Fruit fly (Drosophila melanogaster) whole organism, embryonic: ENCODE results near the gene CG16984.
A peak's percentile ranks its signal among the peaks of the same experiment; 100 is the strongest.

Experiments used
- Blimp-1 ChIP-seq: fragments of 200-800 bp; sonication (Bioruptor generic); optimal IDR thresholded peaks from 3 replicates; lab custom pipeline; 2018; ENCODE audit warnings: missing biosample characterization, missing genetic modification characterization, mild to moderate bottlenecking, moderate library complexity, missing genetic modification reagents
- CG1024 ChIP-seq: fragments of 200-800 bp; sonication (Bioruptor generic); IDR thresholded peaks from 2 replicates; pipeline ENCODE4 v1.3.6; 2022; ENCODE audit warnings: missing biosample characterization, missing genetic modification characterization
- CG14965 ChIP-seq: fragments of 200-800 bp; sonication (Bioruptor generic); optimal IDR thresholded peaks from 2 replicates; lab custom pipeline; 2016; ENCODE audit warnings: missing biosample characterization, missing genetic modification characterization, borderline replicate concordance
- CG16863 ChIP-seq: fragments of 200-800 bp; sonication (Bioruptor generic); optimal IDR thresholded peaks from 3 replicates; lab custom pipeline; 2016; ENCODE audit warnings: missing biosample characterization, missing genetic modification characterization
- CG17186 ChIP-seq: fragments of 200-800 bp; sonication (Bioruptor generic); optimal IDR thresholded peaks from 3 replicates; lab custom pipeline; 2017; ENCODE audit warnings: missing biosample characterization, missing genetic modification reagents, missing genetic modification characterization
- CG17359 ChIP-seq: fragments of 200-800 bp; sonication (Bioruptor generic); optimal IDR thresholded peaks from 3 replicates; lab custom pipeline; 2018; ENCODE audit warnings: missing biosample characterization, mild to moderate bottlenecking, missing genetic modification characterization, moderate library complexity
- CG30403 ChIP-seq: fragments of 200-800 bp; sonication (Bioruptor generic); optimal IDR thresholded peaks from 3 replicates; lab custom pipeline; 2016; ENCODE audit warnings: missing biosample characterization, missing genetic modification characterization
- CG3065 ChIP-seq: fragments of 200-800 bp; sonication (Bioruptor generic); optimal IDR thresholded peaks from 2 replicates; lab custom pipeline; 2016; ENCODE audit warnings: missing biosample characterization, missing genetic modification characterization
- CG4328 ChIP-seq: fragments of 200-800 bp; sonication (Bioruptor generic); optimal IDR thresholded peaks from 3 replicates; lab custom pipeline; 2017; ENCODE audit warnings: missing biosample characterization, missing genetic modification reagents, missing genetic modification characterization
- CG5180 ChIP-seq: fragments of 200-800 bp; sonication (Bioruptor generic); optimal IDR thresholded peaks from 3 replicates; lab custom pipeline; 2017; ENCODE audit warnings: missing biosample characterization, missing genetic modification characterization, mild to moderate bottlenecking, moderate library complexity, missing genetic modification reagents
- CG7372 ChIP-seq: fragments of 200-800 bp; sonication (Bioruptor generic); IDR thresholded peaks from 2 replicates; pipeline ENCODE4 v1.3.6; 2022; ENCODE audit warnings: missing biosample characterization, missing genetic modification characterization
- CG8388 ChIP-seq: fragments of 200-800 bp; sonication (Bioruptor generic); optimal IDR thresholded peaks from 2 replicates; lab custom pipeline; 2019; ENCODE audit warnings: missing biosample characterization, mild to moderate bottlenecking, missing genetic modification characterization, moderate library complexity
- Chrac-16 ChIP-seq: fragments of 200-800 bp; sonication (Bioruptor generic); optimal IDR thresholded peaks from 3 replicates; lab custom pipeline; 2016; ENCODE audit warnings: missing biosample characterization, missing genetic modification characterization
- CoRest ChIP-seq: fragments of 200-800 bp; sonication (Bioruptor generic); optimal IDR thresholded peaks from 3 replicates; lab custom pipeline; 2018; ENCODE audit warnings: missing biosample characterization, mild to moderate bottlenecking, missing genetic modification characterization, moderate library complexity
- Dbx ChIP-seq: fragments of 200-800 bp; sonication (Bioruptor generic); IDR thresholded peaks from 3 replicates; pipeline ENCODE4 v1.3.6; 2022; ENCODE audit warnings: missing biosample characterization, missing genetic modification characterization
- Dip2 ChIP-seq: fragments of 200-800 bp; sonication (Bioruptor generic); IDR thresholded peaks from 2 replicates; pipeline ENCODE4 v1.3.6; 2022; ENCODE audit warnings: missing biosample characterization, missing genetic modification characterization
- Dp ChIP-seq: fragments of 200-800 bp; sonication (Bioruptor generic); optimal IDR thresholded peaks from 2 replicates; lab custom pipeline; 2018; ENCODE audit warnings: missing biosample characterization, mild to moderate bottlenecking, missing genetic modification characterization, moderate library complexity
- Gsc ChIP-seq: fragments of 200-800 bp; sonication (Bioruptor generic); IDR thresholded peaks from 2 replicates; pipeline ENCODE4 v1.3.6; 2022; ENCODE audit warnings: missing biosample characterization, missing genetic modification characterization
- HLHmδ ChIP-seq: fragments of 200-800 bp; sonication (Bioruptor generic); optimal IDR thresholded peaks from 2 replicates; lab custom pipeline; 2018; ENCODE audit warnings: missing biosample characterization, mild to moderate bottlenecking, missing genetic modification characterization, moderate library complexity
- Hr3 ChIP-seq: fragments of 200-800 bp; sonication (Bioruptor generic); optimal IDR thresholded peaks from 3 replicates; lab custom pipeline; 2016; ENCODE audit warnings: missing biosample characterization, missing genetic modification characterization
- Nf-YA ChIP-seq: fragments of 200-800 bp; sonication (Bioruptor generic); IDR thresholded peaks from 2 replicates; pipeline ENCODE4 v1.3.6; 2022; ENCODE audit warnings: missing biosample characterization, missing genetic modification characterization
- Sry-β ChIP-seq: fragments of 200-800 bp; sonication (Bioruptor generic); optimal IDR thresholded peaks from 2 replicates; lab custom pipeline; 2018; ENCODE audit warnings: missing biosample characterization, mild to moderate bottlenecking, missing genetic modification characterization, moderate library complexity
- ac ChIP-seq: fragments of 200-800 bp; sonication (Bioruptor generic); optimal IDR thresholded peaks from 3 replicates; lab custom pipeline; 2017; ENCODE audit warnings: missing biosample characterization, mild to moderate bottlenecking, missing genetic modification characterization
- amos ChIP-seq: fragments of 200-800 bp; sonication (Bioruptor generic); IDR thresholded peaks from 2 replicates; pipeline ENCODE4 v1.3.6; 2022; ENCODE audit warnings: missing biosample characterization, missing genetic modification characterization; ENCODE audit not compliant: partially characterized antibody
- bcd ChIP-seq: fragments of 200-800 bp; sonication (Bioruptor generic); optimal IDR thresholded peaks from 2 replicates; lab custom pipeline; 2017; ENCODE audit warnings: missing biosample characterization, mild to moderate bottlenecking, missing genetic modification characterization
- chif ChIP-seq, 2 experiments: fragments of 200-800 bp; sonication (Bioruptor generic); optimal IDR thresholded peaks; 3 replicates each; lab custom pipeline; 2016; ENCODE audit warnings: missing biosample characterization in 2 of 2, missing genetic modification characterization in 2 of 2
- ewg ChIP-seq: fragments of 200-800 bp; sonication (Bioruptor generic); optimal IDR thresholded peaks from 3 replicates; lab custom pipeline; 2017; ENCODE audit warnings: mild to moderate bottlenecking, missing biosample characterization, missing genetic modification reagents, missing genetic modification characterization
- fd3F ChIP-seq: fragments of 200-800 bp; sonication (Bioruptor generic); optimal IDR thresholded peaks from 2 replicates; lab custom pipeline; 2018; ENCODE audit warnings: missing biosample characterization, mild to moderate bottlenecking, missing genetic modification characterization, moderate library complexity
- fd96Cb ChIP-seq: fragments of 200-800 bp; sonication (Bioruptor generic); optimal IDR thresholded peaks from 2 replicates; lab custom pipeline; 2018; ENCODE audit warnings: missing biosample characterization, mild to moderate bottlenecking, missing genetic modification characterization, moderate library complexity
- ftz-f1 ChIP-seq: fragments of 200-800 bp; sonication (Bioruptor generic); optimal IDR thresholded peaks from 2 replicates; lab custom pipeline; 2016; ENCODE audit warnings: missing biosample characterization, missing genetic modification characterization
- fu2 ChIP-seq: fragments of 200-800 bp; sonication (Bioruptor generic); optimal IDR thresholded peaks from 2 replicates; lab custom pipeline; 2016; ENCODE audit warnings: missing biosample characterization, missing genetic modification characterization
- gcm ChIP-seq: fragments of 200-800 bp; sonication (Bioruptor generic); optimal IDR thresholded peaks from 2 replicates; lab custom pipeline; 2019; ENCODE audit warnings: missing biosample characterization, mild to moderate bottlenecking, missing genetic modification characterization, moderate library complexity
- klu ChIP-seq: fragments of 200-800 bp; sonication (Bioruptor generic); IDR thresholded peaks from 2 replicates; pipeline ENCODE4 v1.3.6; 2022; ENCODE audit warnings: missing biosample characterization, missing genetic modification characterization
- mirr ChIP-seq: fragments of 200-800 bp; sonication (Bioruptor generic); optimal IDR thresholded peaks from 3 replicates; lab custom pipeline; 2018; ENCODE audit warnings: missing biosample characterization, mild to moderate bottlenecking, missing genetic modification characterization
- nerfin-1 ChIP-seq: fragments of 200-800 bp; sonication (Bioruptor generic); optimal IDR thresholded peaks from 3 replicates; lab custom pipeline; 2019; ENCODE audit warnings: missing biosample characterization, mild to moderate bottlenecking, missing genetic modification characterization, moderate library complexity
- org-1 ChIP-seq: fragments of 200-800 bp; sonication (Bioruptor generic); optimal IDR thresholded peaks from 2 replicates; lab custom pipeline; 2017; ENCODE audit warnings: missing biosample characterization, missing genetic modification characterization
- pan ChIP-seq, 4 experiments: fragments of >200 bp in 3 of 4; fragments of 200-800 bp in 1 of 4; sonication (Bioruptor generic) in 1 of 4; optimal IDR thresholded peaks in 3 of 4; IDR thresholded peaks in 1 of 4; 2 replicates each; pipeline versions ENCODE4 v1.3.6 to Lab custom; 2017 to 2022; ENCODE audit warnings: missing biosample characterization in 2 of 4, missing genetic modification characterization in 2 of 4, mixed read lengths in 1 of 4
- pfk ChIP-seq: fragments of 200-800 bp; sonication (Bioruptor generic); optimal IDR thresholded peaks from 2 replicates; lab custom pipeline; 2018; ENCODE audit warnings: missing biosample characterization, mild to moderate bottlenecking, missing genetic modification characterization, moderate library complexity
- phol ChIP-seq: fragments of 200-800 bp; sonication (Bioruptor generic); optimal IDR thresholded peaks from 3 replicates; lab custom pipeline; 2018; ENCODE audit warnings: missing biosample characterization, mild to moderate bottlenecking, missing genetic modification characterization, moderate library complexity
- prd ChIP-seq, 3 experiments: fragments of >200 bp in 2 of 3; fragments of 200-800 bp in 1 of 3; sonication (Bioruptor generic) in 1 of 3; optimal IDR thresholded peaks in 2 of 3; IDR thresholded peaks in 1 of 3; 2 replicates in 2 of 3; 3 replicates in 1 of 3; pipeline versions ENCODE4 v1.3.6 to Lab custom; 2017 to 2022; ENCODE audit warnings: missing biosample characterization in 1 of 3, missing genetic modification characterization in 1 of 3
- repo ChIP-seq: fragments of 200-800 bp; sonication (Bioruptor generic); optimal IDR thresholded peaks from 2 replicates; lab custom pipeline; 2016; ENCODE audit warnings: missing biosample characterization, missing genetic modification characterization
- salm ChIP-seq: fragments of 200-800 bp; sonication (Bioruptor generic); optimal IDR thresholded peaks from 2 replicates; lab custom pipeline; 2018; ENCODE audit warnings: missing biosample characterization, mild to moderate bottlenecking, missing genetic modification characterization
- sisA ChIP-seq: fragments of 200-800 bp; sonication (Bioruptor generic); IDR thresholded peaks from 2 replicates; pipeline ENCODE4 v1.3.6; 2022; ENCODE audit warnings: missing biosample characterization, missing genetic modification characterization
- tio ChIP-seq: fragments of 200-800 bp; sonication (Bioruptor generic); optimal IDR thresholded peaks from 2 replicates; lab custom pipeline; 2017; ENCODE audit warnings: missing biosample characterization, missing genetic modification characterization, inconsistent platforms
- toy ChIP-seq: fragments of 200-800 bp; sonication (Bioruptor generic); IDR thresholded peaks from 2 replicates; pipeline ENCODE4 v1.3.6; 2022; ENCODE audit warnings: missing biosample characterization, missing genetic modification characterization
- tup ChIP-seq: fragments of 200-800 bp; sonication (Bioruptor generic); optimal IDR thresholded peaks from 2 replicates; lab custom pipeline; 2016; ENCODE audit warnings: missing biosample characterization, mild to moderate bottlenecking, missing genetic modification characterization, moderate library complexity
- wek ChIP-seq: fragments of 200-800 bp; sonication (Bioruptor generic); optimal IDR thresholded peaks from 3 replicates; lab custom pipeline; 2018; ENCODE audit warnings: missing biosample characterization, mild to moderate bottlenecking, missing genetic modification characterization, moderate library complexity

Gene CG16984

DNA sequence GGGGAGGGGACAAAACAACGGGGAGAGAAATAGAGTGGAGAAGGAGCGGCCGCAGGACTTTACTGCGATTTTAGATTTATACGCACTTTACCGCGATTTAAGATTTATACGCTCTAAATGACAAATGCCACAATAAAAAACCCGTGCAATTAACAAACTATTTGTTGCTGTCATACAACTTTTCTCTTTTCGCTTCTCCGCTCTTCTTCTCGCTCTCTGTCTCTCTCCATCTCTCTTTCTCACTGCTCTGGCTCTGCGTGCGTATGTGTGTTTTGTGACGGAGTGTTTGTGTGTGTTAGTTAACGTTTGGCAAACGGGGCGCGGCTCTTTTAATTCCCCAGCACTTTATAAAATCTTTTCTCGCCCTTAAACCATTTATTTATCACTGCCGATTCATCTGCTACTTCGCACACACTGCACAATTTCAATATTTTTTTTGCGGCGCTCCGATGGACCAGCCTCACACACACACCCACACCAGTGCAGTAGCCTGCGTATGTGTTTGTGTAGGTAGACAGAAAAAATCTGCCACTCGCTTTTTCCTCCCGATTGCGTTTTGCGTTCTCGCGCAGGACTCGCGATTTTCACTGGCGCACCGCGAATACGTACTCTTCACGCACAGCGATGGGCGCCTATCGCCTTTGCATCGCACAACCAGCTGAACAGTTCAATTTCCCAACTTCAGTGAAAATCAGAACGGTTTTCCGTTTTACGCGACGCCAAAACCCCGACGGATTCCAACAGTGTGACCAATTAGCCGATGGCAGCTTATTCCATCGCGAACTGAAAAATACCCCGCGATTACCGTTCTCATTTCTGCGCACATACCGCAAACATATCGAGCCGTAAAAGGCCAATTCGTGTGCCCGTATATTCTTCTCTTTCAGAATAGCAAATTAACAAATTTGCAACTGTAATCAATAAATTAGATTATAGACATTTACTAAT, 9.5 kb upstream of the CG16984 start, which contains the start of gene msn (continued):
- TF ChIP-seq wek (GFP tag; lab: Kevin White, UChicago) (peak; percentile 54), fu2 (peak; percentile 3), Blimp-1 (GFP tag; lab: Kevin White, UChicago) (no peak), toy (GFP tag; lab: Robert Waterston, UW) (no peak), CG17186 (GFP tag; lab: Kevin White, UChicago) (peak; percentile 40), org-1 (GFP tag; lab: Kevin White, UChicago) (no peak), CG30403 (GFP tag; lab: Kevin White, UChicago) (no peak), sisA (GFP tag; lab: Robert Waterston, UW) (no peak), Dp (GFP tag; lab: Kevin White, UChicago) (peak; percentile 6), chif (GFP tag; optimal IDR thresholded peaks at IDR 0.05; lab: Kevin White, UChicago) (no peak), Hr3 (GFP tag; lab: Kevin White, UChicago) (no peak), CG14965 (no peak), fd3F (GFP tag; lab: Kevin White, UChicago) (no peak), CG8388 (GFP tag; lab: Kevin White, UChicago) (no peak), phol (no peak), Dip2 (no peak), gcm (GFP tag; lab: Kevin White, UChicago) (peak; percentile 4), CG3065 (GFP tag; lab: Kevin White, UChicago) (no peak), CG17359 (tag; lab: Kevin White, UChicago) (no peak), salm (tag; lab: Kevin White, UChicago) (no peak), repo (GFP tag; lab: Kevin White, UChicago) (peak; percentile 40), CG1024 (GFP tag; lab: Robert Waterston, UW) (peak; percentile 5; the same call in 1 of the 2 replicates), tup (no peak), bcd (GFP tag; lab: Kevin White, UChicago) (no peak), CG7372 (no peak), mirr (GFP tag; lab: Kevin White, UChicago) (peak; percentile 55), CG16863 (no peak), ewg (GFP tag; lab: Kevin White, UChicago) (peak; percentile 37), Gsc (GFP tag; lab: Robert Waterston, UW) (no peak), pfk (GFP tag; lab: Kevin White, UChicago) (no peak), nerfin-1 (tag; lab: Kevin White, UChicago) (peak; percentile 68), CG5180 (GFP tag; lab: Kevin White, UChicago) (no peak), CoRest (tag; lab: Kevin White, UChicago) (no peak), fd96Cb (tag; lab: Kevin White, UChicago) (no peak), Chrac-16 (GFP tag; lab: Kevin White, UChicago) (no peak), prd (optimal IDR thresholded peaks at IDR 0.05; lab: Kevin White, UChicago) (no peak), prd (GFP tag; IDR thresholded peaks at IDR 0.05; lab: Robert Waterston, UW) (0 out of 3 replicates have a peak, but pooled peaks have one; percentile 7), ftz-f1 (GFP tag; lab: Kevin White, UChicago) (no peak), Sry-β (GFP tag; lab: Kevin White, UChicago) (no peak), tio (no peak), amos (GFP tag; lab: Robert Waterston, UW) (peak; percentile 60), klu (GFP tag; lab: Robert Waterston, UW) (no peak), pan (optimal IDR thresholded peaks at IDR 0.05; lab: Kevin White, UChicago) (no peak), pan (GFP tag; optimal IDR thresholded peaks at IDR 0.05 in 1 of 2, IDR thresholded peaks at IDR 0.05 in 1 of 2) (peak in 1 of 2 experiments; percentile 50), CG4328 (GFP tag; lab: Kevin White, UChicago) (no peak), Nf-YA (no peak), Dbx (peak; percentile 54), HLHmδ (GFP tag; lab: Kevin White, UChicago) (peak; percentile 70), ac (GFP tag; lab: Kevin White, UChicago) (peak; percentile 19)
